Worm (Caenorhabditis elegans): ENCODE measurements around the gene rhr-2.

ce11 chrV:11758635-11759034 is 28.7 kb upstream of the rhr-2 start, which contains the start of gene T04F3.3:
- TF ChIP-seq hlh-1 (tag; optimal IDR thresholded peaks at IDR 0.05) (no peak), pha-4 (tag; optimal IDR thresholded peaks at IDR 0.05) (no peak), ztf-11 (tag; optimal IDR thresholded peaks at IDR 0.05) (no peak), nhr-28 (tag; optimal IDR thresholded peaks at IDR 0.05) (no peak), mep-1 (tag; optimal IDR thresholded peaks at IDR 0.05) (no peak), tbx-8 (GFP tag; optimal IDR thresholded peaks at IDR 0.05) (no peak), ceh-43 (GFP tag; optimal IDR thresholded peaks at IDR 0.05) (no peak), mls-2 (tag; optimal IDR thresholded peaks at IDR 0.05) (no peak)
